Worm (Caenorhabditis elegans) whole organism, early embryonic: ENCODE data around the gene nsy-1.
A peak's percentile ranks its signal among the peaks of the same experiment; 100 is the strongest.

Source experiments
- B0310.2 ChIP-seq: sonication (generic microtip); optimal IDR thresholded peaks from 2 replicates; lab custom pipeline; 2016; ENCODE audit warnings: mild to moderate bottlenecking, missing genetic modification characterization, missing compliant biosample characterization
- F13C5.2 ChIP-seq: sonication (generic microtip); optimal IDR thresholded peaks from 2 replicates; lab custom pipeline; 2017; ENCODE audit warnings: mild to moderate bottlenecking, missing genetic modification characterization, inconsistent platforms, missing compliant biosample characterization
- aly-1 ChIP-seq: sonication (generic microtip); optimal IDR thresholded peaks from 2 replicates; lab custom pipeline; 2016; ENCODE audit warnings: missing genetic modification characterization, missing compliant biosample characterization
- ama-1 ChIP-seq: fragments of 150-350 bp; optimal IDR thresholded peaks from 2 replicates; lab custom pipeline; 2014
- ceh-13 ChIP-seq: fragments of 200-800 bp; sonication (Bioruptor generic); optimal IDR thresholded peaks from 2 replicates; lab custom pipeline; 2018; ENCODE audit warnings: mild to moderate bottlenecking, missing genetic modification characterization, missing compliant biosample characterization
- ceh-36 ChIP-seq: sonication (generic microtip); optimal IDR thresholded peaks from 2 replicates; lab custom pipeline; 2016; ENCODE audit warnings: missing genetic modification characterization, inconsistent platforms, missing compliant biosample characterization
- ets-7 ChIP-seq: sonication (generic microtip); optimal IDR thresholded peaks from 2 replicates; lab custom pipeline; 2016; ENCODE audit warnings: missing genotype, missing genetic modification characterization, missing compliant biosample characterization
- flt-1 ChIP-seq: fragments of 200-800 bp; sonication (Bioruptor generic); IDR thresholded peaks from 2 replicates; pipeline ENCODE4 v1.3.6; 2022; ENCODE audit warnings: missing genetic modification characterization, missing compliant biosample characterization
- hmbx-1 ChIP-seq: sonication (generic microtip); optimal IDR thresholded peaks from 2 replicates; lab custom pipeline; 2016; ENCODE audit warnings: mild to moderate bottlenecking, missing genetic modification characterization, missing compliant biosample characterization
- hmg-4 ChIP-seq: fragments of 200-800 bp; sonication (Bioruptor generic); optimal IDR thresholded peaks from 2 replicates; lab custom pipeline; 2018; ENCODE audit warnings: mild to moderate bottlenecking, missing genetic modification characterization, missing compliant biosample characterization
- hnd-1 ChIP-seq: sonication (generic microtip); optimal IDR thresholded peaks from 2 replicates; lab custom pipeline; 2016; ENCODE audit warnings: missing genetic modification characterization, missing compliant biosample characterization
- pes-1 ChIP-seq: fragments of 200-800 bp; sonication (Bioruptor generic); IDR thresholded peaks from 2 replicates; pipeline ENCODE4 v1.3.6; 2022; ENCODE audit warnings: missing genetic modification reagents, missing genetic modification characterization, missing compliant biosample characterization
- scrt-1 ChIP-seq: fragments of 200-800 bp; sonication (Bioruptor generic); IDR thresholded peaks from 2 replicates; pipeline ENCODE4 v1.3.6; 2022; ENCODE audit warnings: missing genetic modification characterization, missing compliant biosample characterization
- sea-1 ChIP-seq: fragments of 200-800 bp; sonication (Bioruptor generic); conservative IDR thresholded peaks from 2 replicates; pipeline ENCODE4 v1.3.6; 2022; ENCODE audit warnings: missing genetic modification characterization, missing compliant biosample characterization
- tbx-11 ChIP-seq: fragments of 200-800 bp; sonication (Bioruptor generic); IDR thresholded peaks from 2 replicates; pipeline ENCODE4 v1.3.6; 2022; ENCODE audit warnings: missing genetic modification characterization, missing compliant biosample characterization
- tbx-37 ChIP-seq: fragments of 200-800 bp; sonication (Bioruptor generic); conservative IDR thresholded peaks from 2 replicates; pipeline ENCODE4 v1.3.6; 2022; ENCODE audit warnings: missing genetic modification reagents, missing genetic modification characterization, missing compliant biosample characterization
- tra-4 ChIP-seq: sonication (generic microtip); optimal IDR thresholded peaks from 2 replicates; lab custom pipeline; 2017; ENCODE audit warnings: missing genetic modification characterization, missing compliant biosample characterization

Gene nsy-1

ce11 chrII:5016977-5017585 lies 5.5 kb upstream of the nsy-1 start:
- TF ChIP-seq hmg-4 (GFP tag; lab: Kevin White, UChicago) (peak; percentile 46), ceh-36 (tag; lab: Kevin White, UChicago) (no peak), hmbx-1 (tag; lab: Kevin White, UChicago) (no peak), F13C5.2 (no peak), ceh-13 (GFP tag; lab: Kevin White, UChicago) (no peak), aly-1 (peak; percentile 42), hnd-1 (tag; lab: Kevin White, UChicago) (no peak), ama-1 (lab: Kevin White, UChicago) (no peak), tbx-11 (GFP tag; lab: Robert Waterston, UW) (no peak), flt-1 (GFP tag; lab: Robert Waterston, UW) (no peak), tbx-37 (GFP tag; lab: Robert Waterston, UW) (no peak), B0310.2 (tag; lab: Kevin White, UChicago) (no peak), tra-4 (tag; lab: Kevin White, UChicago) (no peak), ets-7 (tag; lab: Kevin White, UChicago) (no peak), pes-1 (GFP tag; lab: Robert Waterston, UW) (no peak), sea-1 (GFP tag; lab: Robert Waterston, UW) (no peak), scrt-1 (GFP tag; lab: Robert Waterston, UW) (no peak)

- no peak for TF ChIP-seq ceh-13 (GFP tag; lab: Kevin White, UChicago)
Observed at ce11 chrII:5018578-5018977, 4.0 kb upstream of the nsy-1 start.

- TF ChIP-seq ceh-13 (GFP tag; lab: Kevin White, UChicago) (no peak), B0310.2 (tag; lab: Kevin White, UChicago) (no peak), aly-1 (no peak), tbx-11 (GFP tag; lab: Robert Waterston, UW) (no peak), flt-1 (GFP tag; lab: Robert Waterston, UW) (no peak), scrt-1 (GFP tag; lab: Robert Waterston, UW) (no peak), ets-7 (tag; lab: Kevin White, UChicago) (no peak), sea-1 (GFP tag; lab: Robert Waterston, UW) (no peak), tra-4 (tag; lab: Kevin White, UChicago) (no peak), hmg-4 (GFP tag; lab: Kevin White, UChicago) (no peak), F13C5.2 (no peak), pes-1 (GFP tag; lab: Robert Waterston, UW) (no peak), tbx-37 (GFP tag; lab: Robert Waterston, UW) (no peak), ceh-36 (tag; lab: Kevin White, UChicago) (no peak), ama-1 (lab: Kevin White, UChicago) (no peak), hmbx-1 (tag; lab: Kevin White, UChicago) (no peak)
Observed at ce11 chrII:5019389-5020108, 3.0 kb upstream of the nsy-1 start.

- TF ChIP-seq tbx-11 (GFP tag; lab: Robert Waterston, UW) (no peak), ets-7 (tag; lab: Kevin White, UChicago) (no peak), ceh-13 (GFP tag; lab: Kevin White, UChicago) (no peak), tbx-37 (GFP tag; lab: Robert Waterston, UW) (no peak), aly-1 (no peak), B0310.2 (tag; lab: Kevin White, UChicago) (no peak)
Observed at ce11 chrII:5020513-5021081, 2.0 kb upstream of the nsy-1 start.

- no peak for TF ChIP-seq F13C5.2
- TF ChIP-seq B0310.2 (tag; lab: Kevin White, UChicago), result no peak
- no peak for TF ChIP-seq scrt-1 (GFP tag; lab: Robert Waterston, UW)
- TF ChIP-seq ama-1 (lab: Kevin White, UChicago), result no peak
- no peak for TF ChIP-seq hnd-1 (tag; lab: Kevin White, UChicago)
- no peak for TF ChIP-seq tbx-37 (GFP tag; lab: Robert Waterston, UW)
- TF ChIP-seq tbx-11 (GFP tag; lab: Robert Waterston, UW), result no peak
- TF ChIP-seq sea-1 (GFP tag; lab: Robert Waterston, UW), result no peak
- TF ChIP-seq flt-1 (GFP tag; lab: Robert Waterston, UW), result no peak
- TF ChIP-seq ets-7 (tag; lab: Kevin White, UChicago), result no peak
- TF ChIP-seq ceh-13 (GFP tag; lab: Kevin White, UChicago), result no peak
- TF ChIP-seq ceh-36 (tag; lab: Kevin White, UChicago), result no peak
- no peak for TF ChIP-seq hmbx-1 (tag; lab: Kevin White, UChicago)
- TF ChIP-seq aly-1, result no peak
Observed at ce11 chrII:5021518-5021917, 1.0 kb upstream of the nsy-1 start.

ce11 chrII:5027952-5028351 lies 5.4 kb downstream of the nsy-1 start:
- TF ChIP-seq hmg-4 (GFP tag; lab: Kevin White, UChicago), result no peak
- no peak for TF ChIP-seq tra-4 (tag; lab: Kevin White, UChicago)
- no peak for TF ChIP-seq tbx-11 (GFP tag; lab: Robert Waterston, UW)
- TF ChIP-seq ceh-13 (GFP tag; lab: Kevin White, UChicago), result no peak
- no peak for TF ChIP-seq flt-1 (GFP tag; lab: Robert Waterston, UW)
- no peak for TF ChIP-seq scrt-1 (GFP tag; lab: Robert Waterston, UW)
- TF ChIP-seq hmbx-1 (tag; lab: Kevin White, UChicago), result no peak
- TF ChIP-seq F13C5.2, result no peak
- TF ChIP-seq sea-1 (GFP tag; lab: Robert Waterston, UW), result no peak
- TF ChIP-seq ceh-36 (tag; lab: Kevin White, UChicago), result no peak
- no peak for TF ChIP-seq pes-1 (GFP tag; lab: Robert Waterston, UW)
- TF ChIP-seq ets-7 (tag; lab: Kevin White, UChicago), result no peak
- no peak for TF ChIP-seq aly-1
- no peak for TF ChIP-seq tbx-37 (GFP tag; lab: Robert Waterston, UW)
- no peak for TF ChIP-seq B0310.2 (tag; lab: Kevin White, UChicago)
- TF ChIP-seq hnd-1 (tag; lab: Kevin White, UChicago), result no peak
- TF ChIP-seq ama-1 (lab: Kevin White, UChicago), result no peak
